Fruit fly (Drosophila melanogaster) whole organism, embryonic: ENCODE results near the gene CG31627.

Source experiments
- Adf1 ChIP-seq: fragments of 200-800 bp; sonication (Bioruptor generic); IDR thresholded peaks from 2 replicates; pipeline ENCODE4 v1.3.6; 2022; ENCODE audit warnings: missing biosample characterization, missing genetic modification characterization
- Atf3 ChIP-seq: fragments of 200-800 bp; sonication (Bioruptor generic); optimal IDR thresholded peaks from 3 replicates; lab custom pipeline; 2016; ENCODE audit warnings: missing biosample characterization, missing genetic modification characterization
- CG10147 ChIP-seq: fragments of 200-800 bp; sonication (Bioruptor generic); optimal IDR thresholded peaks from 2 replicates; lab custom pipeline; 2019; ENCODE audit warnings: missing biosample characterization, mild to moderate bottlenecking, missing genetic modification characterization, moderate library complexity
- CG10321 ChIP-seq: fragments of 200-800 bp; sonication (Bioruptor generic); IDR thresholded peaks from 2 replicates; pipeline ENCODE4 v1.3.6; 2022; ENCODE audit warnings: missing biosample characterization, missing genetic modification characterization
- CG10462 ChIP-seq: fragments of 200-800 bp; sonication (Bioruptor generic); optimal IDR thresholded peaks from 2 replicates; lab custom pipeline; 2016; ENCODE audit warnings: missing biosample characterization, missing genetic modification characterization
- CG11696 ChIP-seq: fragments of 200-800 bp; sonication (Bioruptor generic); IDR thresholded peaks from 2 replicates; pipeline ENCODE4 v1.3.6; 2022; ENCODE audit warnings: missing biosample characterization, missing genetic modification characterization
- CG12104 ChIP-seq: fragments of 200-800 bp; sonication (Bioruptor generic); optimal IDR thresholded peaks from 3 replicates; lab custom pipeline; 2016; ENCODE audit warnings: missing biosample characterization, missing genetic modification characterization
- CG12236 ChIP-seq: fragments of 200-800 bp; sonication (Bioruptor generic); optimal IDR thresholded peaks from 2 replicates; lab custom pipeline; 2016; ENCODE audit warnings: missing biosample characterization, missing genetic modification characterization
- CG1233 ChIP-seq: fragments of 200-800 bp; sonication (Bioruptor generic); optimal IDR thresholded peaks from 4 replicates; lab custom pipeline; 2018; ENCODE audit warnings: missing biosample characterization, mild to moderate bottlenecking, missing genetic modification characterization
- CG15269 ChIP-seq: fragments of 200-800 bp; sonication (Bioruptor generic); optimal IDR thresholded peaks from 2 replicates; lab custom pipeline; 2018; ENCODE audit warnings: missing biosample characterization, mild to moderate bottlenecking, missing genetic modification characterization, moderate library complexity
- CG15696 ChIP-seq: fragments of 200-800 bp; sonication (Bioruptor generic); optimal IDR thresholded peaks from 2 replicates; lab custom pipeline; 2019; ENCODE audit warnings: missing biosample characterization, mild to moderate bottlenecking, missing genetic modification characterization, moderate library complexity
- CG16815 ChIP-seq: fragments of 200-800 bp; sonication (Bioruptor generic); optimal IDR thresholded peaks from 3 replicates; lab custom pipeline; 2017; ENCODE audit warnings: missing biosample characterization, mild to moderate bottlenecking, missing genetic modification characterization
- CG17568 ChIP-seq: fragments of 200-800 bp; sonication (Bioruptor generic); optimal IDR thresholded peaks from 2 replicates; lab custom pipeline; 2018; ENCODE audit warnings: missing biosample characterization, mild to moderate bottlenecking, missing genetic modification characterization, moderate library complexity
- CG18599 ChIP-seq: fragments of 200-800 bp; sonication (Bioruptor generic); optimal IDR thresholded peaks from 3 replicates; lab custom pipeline; 2017; ENCODE audit warnings: missing biosample characterization, missing genetic modification characterization, mild to moderate bottlenecking, moderate library complexity, missing genetic modification reagents
- CG18764 ChIP-seq: fragments of 200-800 bp; sonication (Bioruptor generic); optimal IDR thresholded peaks from 3 replicates; lab custom pipeline; 2016; ENCODE audit warnings: missing biosample characterization, missing genetic modification characterization
- CG2712 ChIP-seq: fragments of 200-800 bp; optimal IDR thresholded peaks from 3 replicates; lab custom pipeline; 2019; ENCODE audit warnings: missing biosample characterization, mild to moderate bottlenecking, missing genetic modification characterization, moderate library complexity
- CG34376 ChIP-seq: fragments of 200-800 bp; sonication (Bioruptor generic); optimal IDR thresholded peaks from 2 replicates; lab custom pipeline; 2018; ENCODE audit warnings: missing biosample characterization, mild to moderate bottlenecking, missing genetic modification characterization
- CG4424 ChIP-seq: fragments of 200-800 bp; sonication (Bioruptor generic); optimal IDR thresholded peaks from 3 replicates; lab custom pipeline; 2016; ENCODE audit warnings: missing biosample characterization, missing genetic modification characterization
- CG4730 ChIP-seq: fragments of 200-800 bp; sonication (Bioruptor generic); IDR thresholded peaks from 2 replicates; pipeline ENCODE4 v1.3.6; 2022; ENCODE audit warnings: missing biosample characterization, missing genetic modification characterization
- CG6765 ChIP-seq: fragments of 200-800 bp; sonication (Bioruptor generic); optimal IDR thresholded peaks from 3 replicates; lab custom pipeline; 2017; ENCODE audit warnings: missing biosample characterization, mild to moderate bottlenecking, missing genetic modification characterization
- CG7271 ChIP-seq: fragments of 200-800 bp; sonication (Bioruptor generic); optimal IDR thresholded peaks from 2 replicates; lab custom pipeline; 2018; ENCODE audit warnings: missing biosample characterization, mild to moderate bottlenecking, missing genetic modification characterization, moderate library complexity
- CG7987 ChIP-seq: fragments of 200-800 bp; sonication (Bioruptor generic); optimal IDR thresholded peaks from 2 replicates; lab custom pipeline; 2018; ENCODE audit warnings: missing biosample characterization, mild to moderate bottlenecking, missing genetic modification characterization, moderate library complexity
- CG8388 ChIP-seq: fragments of 200-800 bp; sonication (Bioruptor generic); optimal IDR thresholded peaks from 2 replicates; lab custom pipeline; 2019; ENCODE audit warnings: missing biosample characterization, mild to moderate bottlenecking, missing genetic modification characterization, moderate library complexity
- CG9932 ChIP-seq: fragments of 200-800 bp; sonication (Bioruptor generic); IDR thresholded peaks from 2 replicates; pipeline ENCODE4 v1.3.6; 2022; ENCODE audit warnings: missing biosample characterization, missing genetic modification characterization
- CTCF ChIP-seq: fragments of 200-800 bp; sonication (Bioruptor generic); optimal IDR thresholded peaks from 2 replicates; lab custom pipeline; 2017; ENCODE audit warnings: missing biosample characterization, mild to moderate bottlenecking, missing genetic modification characterization, moderate library complexity
- E2f2 ChIP-seq: fragments of 200-800 bp; sonication (Bioruptor generic); IDR thresholded peaks from 2 replicates; pipeline ENCODE4 v1.3.6; 2022; ENCODE audit warnings: missing biosample characterization, missing genetic modification characterization
- Hr3 ChIP-seq: fragments of 200-800 bp; sonication (Bioruptor generic); optimal IDR thresholded peaks from 3 replicates; lab custom pipeline; 2016; ENCODE audit warnings: missing biosample characterization, missing genetic modification characterization
- Lim3 ChIP-seq: fragments of 200-800 bp; sonication (Bioruptor generic); IDR thresholded peaks from 2 replicates; pipeline ENCODE4 v1.3.6; 2022; ENCODE audit warnings: missing biosample characterization, missing genetic modification characterization
- Meics ChIP-seq: fragments of 200-800 bp; sonication (Bioruptor generic); optimal IDR thresholded peaks from 2 replicates; lab custom pipeline; 2017; ENCODE audit warnings: missing biosample characterization, mild to moderate bottlenecking, missing genetic modification characterization
- Vsx1 ChIP-seq: fragments of 200-800 bp; sonication (Bioruptor generic); optimal IDR thresholded peaks from 2 replicates; lab custom pipeline; 2017; ENCODE audit warnings: missing biosample characterization, mild to moderate bottlenecking, missing genetic modification characterization, missing genetic modification reagents
- abd-A ChIP-seq: fragments of 200-800 bp; sonication (Bioruptor generic); optimal IDR thresholded peaks from 3 replicates; lab custom pipeline; 2019; ENCODE audit warnings: missing biosample characterization, mild to moderate bottlenecking, missing genetic modification characterization, moderate library complexity
- caup ChIP-seq: fragments of 200-800 bp; sonication (Bioruptor generic); optimal IDR thresholded peaks from 3 replicates; lab custom pipeline; 2017; ENCODE audit warnings: missing biosample characterization, mild to moderate bottlenecking, missing genetic modification characterization, moderate library complexity; ENCODE audit not compliant: severe bottlenecking
- ci ChIP-seq: fragments of 200-800 bp; sonication (Bioruptor generic); IDR thresholded peaks from 3 replicates; pipeline ENCODE4 v1.3.6; 2022; ENCODE audit warnings: missing biosample characterization, missing genetic modification characterization
- dysf ChIP-seq: fragments of 200-800 bp; sonication (Bioruptor generic); IDR thresholded peaks from 3 replicates; pipeline ENCODE4 v1.3.6; 2022; ENCODE audit warnings: missing biosample characterization, missing genetic modification characterization
- en ChIP-seq: fragments of 200-800 bp; sonication (Bioruptor generic); optimal IDR thresholded peaks from 2 replicates; lab custom pipeline; 2016; ENCODE audit warnings: missing biosample characterization, missing genetic modification characterization
- fd102C ChIP-seq: fragments of 200-800 bp; sonication (Bioruptor generic); optimal IDR thresholded peaks from 2 replicates; lab custom pipeline; 2018; ENCODE audit warnings: missing biosample characterization, mild to moderate bottlenecking, missing genetic modification characterization, moderate library complexity
- ftz-f1 ChIP-seq: fragments of 200-800 bp; sonication (Bioruptor generic); optimal IDR thresholded peaks from 2 replicates; lab custom pipeline; 2016; ENCODE audit warnings: missing biosample characterization, missing genetic modification characterization
- gce ChIP-seq: fragments of 200-800 bp; sonication (Bioruptor generic); IDR thresholded peaks from 3 replicates; pipeline ENCODE4 v1.3.6; 2022; ENCODE audit warnings: missing biosample characterization, missing genetic modification characterization
- jumu ChIP-seq: fragments of 200-800 bp; sonication (Bioruptor generic); optimal IDR thresholded peaks from 3 replicates; lab custom pipeline; 2016; ENCODE audit warnings: missing biosample characterization, missing genetic modification characterization
- kay ChIP-seq: fragments of 200-800 bp; sonication (Bioruptor generic); optimal IDR thresholded peaks from 2 replicates; lab custom pipeline; 2016; ENCODE audit warnings: missing biosample characterization, missing genetic modification characterization
- mirr ChIP-seq: fragments of 200-800 bp; sonication (Bioruptor generic); optimal IDR thresholded peaks from 3 replicates; lab custom pipeline; 2018; ENCODE audit warnings: missing biosample characterization, mild to moderate bottlenecking, missing genetic modification characterization
- prd ChIP-seq, 3 experiments: fragments of >200 bp in 2 of 3; fragments of 200-800 bp in 1 of 3; sonication (Bioruptor generic) in 1 of 3; optimal IDR thresholded peaks in 2 of 3; IDR thresholded peaks in 1 of 3; 2 replicates in 2 of 3; 3 replicates in 1 of 3; pipeline versions ENCODE4 v1.3.6 to Lab custom; 2017 to 2022; ENCODE audit warnings: missing biosample characterization in 1 of 3, missing genetic modification characterization in 1 of 3
- pum ChIP-seq: fragments of 200-800 bp; sonication (Bioruptor generic); optimal IDR thresholded peaks from 2 replicates; lab custom pipeline; 2016; ENCODE audit warnings: missing biosample characterization, missing genetic modification characterization
- sc ChIP-seq, 3 experiments: fragments of >200 bp in 2 of 3; fragments of 200-800 bp in 1 of 3; sonication (Bioruptor generic) in 1 of 3; optimal IDR thresholded peaks; 2 replicates in 2 of 3; 3 replicates in 1 of 3; lab custom pipeline; 2017; ENCODE audit warnings: mild to moderate bottlenecking in 1 of 3, missing biosample characterization in 1 of 3, missing genetic modification characterization in 1 of 3, missing genetic modification reagents in 1 of 3
- sqz ChIP-seq: fragments of 200-800 bp; sonication (Bioruptor generic); optimal IDR thresholded peaks from 3 replicates; lab custom pipeline; 2018; ENCODE audit warnings: missing biosample characterization, mild to moderate bottlenecking, missing genetic modification characterization
- tgo ChIP-seq: fragments of 200-800 bp; sonication (Bioruptor generic); IDR thresholded peaks from 3 replicates; pipeline ENCODE4 v1.3.6; 2022; ENCODE audit warnings: missing biosample characterization, missing genetic modification characterization
- tna ChIP-seq: fragments of 200-800 bp; sonication (Bioruptor generic); IDR thresholded peaks from 2 replicates; pipeline ENCODE4 v1.3.6; 2022; ENCODE audit warnings: missing biosample characterization, missing genetic modification characterization; ENCODE audit not compliant: partially characterized antibody
- wek ChIP-seq: fragments of 200-800 bp; sonication (Bioruptor generic); optimal IDR thresholded peaks from 3 replicates; lab custom pipeline; 2018; ENCODE audit warnings: missing biosample characterization, mild to moderate bottlenecking, missing genetic modification characterization, moderate library complexity

The CG31627 gene

DNA sequence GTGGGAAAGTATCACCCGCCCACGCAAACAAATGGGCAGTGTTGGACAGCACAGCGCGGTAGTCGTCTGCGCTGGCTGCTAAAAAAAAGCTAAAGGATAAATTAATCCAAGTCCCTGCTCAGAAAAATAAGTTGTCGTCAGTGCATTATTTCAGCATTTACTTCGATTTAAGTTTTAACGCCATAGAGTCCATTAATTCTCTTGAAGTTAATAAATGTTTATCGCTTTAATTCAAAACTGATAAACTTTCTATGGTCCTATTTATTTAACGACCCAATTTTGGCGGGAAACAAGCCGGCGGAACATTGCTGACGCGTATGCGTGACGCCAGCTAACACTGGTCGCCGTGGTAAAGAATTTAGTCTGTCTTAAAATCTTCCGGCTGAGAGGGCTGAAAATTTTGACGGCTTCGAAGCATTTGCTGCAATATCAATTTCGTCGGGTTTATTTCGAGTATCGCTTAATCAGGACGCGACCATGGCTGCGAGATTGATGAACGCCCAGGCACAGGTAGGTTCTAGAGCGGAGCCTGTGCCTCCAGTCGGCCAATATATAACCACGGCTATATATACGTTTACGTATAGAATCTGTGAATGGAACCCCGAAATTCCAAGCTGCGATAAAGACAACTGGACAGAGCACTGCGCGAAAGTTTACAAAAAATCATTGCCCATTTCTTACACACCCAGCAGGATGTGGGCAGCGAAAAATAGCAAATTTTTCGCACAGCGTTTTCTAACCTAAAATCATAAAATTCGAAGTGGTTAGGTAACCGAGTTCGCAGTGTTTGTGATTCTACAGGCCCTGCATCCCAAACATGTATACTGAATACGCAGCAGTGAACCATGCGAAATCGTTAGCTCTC is 4.5 kb upstream of the CG31627 start, which contains the start of the genes mAcon1, CG43345 and CG43346 (continued):
- TF ChIP-seq sqz (GFP tag; lab: Kevin White, UChicago) (no peak), CG11696 (GFP tag; lab: Robert Waterston, UW) (no peak), kay (peak; percentile 58), CG16815 (GFP tag; lab: Kevin White, UChicago) (peak; percentile 84), CG2712 (tag; lab: Kevin White, UChicago) (no peak), mirr (peak; percentile 46), CG10321 (GFP tag; lab: Robert Waterston, UW) (peak; percentile 47; the same call in 1 of the 2 replicates), Adf1 (GFP tag; lab: Robert Waterston, UW) (peak; percentile 32), CG12236 (peak; percentile 58), CG18599 (peak; percentile 86), CG8388 (GFP tag; lab: Kevin White, UChicago) (no peak), dysf (GFP tag; lab: Robert Waterston, UW) (peak; percentile 80), CG1233 (GFP tag; lab: Kevin White, UChicago) (peak; percentile 70), CG4730 (peak; percentile 35; the same call in 1 of the 2 replicates), gce (GFP tag; lab: Robert Waterston, UW) (no peak), CG10147 (GFP tag; lab: Kevin White, UChicago) (peak; percentile 81), sc (optimal IDR thresholded peaks at IDR 0.05; lab: Kevin White, UChicago) (no peak), sc (GFP tag; optimal IDR thresholded peaks at IDR 0.05; lab: Kevin White, UChicago) (peak; percentile 68), Hr3 (GFP tag; lab: Kevin White, UChicago) (peak; percentile 76), CG15269 (no peak), CG17568 (GFP tag; lab: Kevin White, UChicago) (no peak), fd102C (GFP tag; lab: Kevin White, UChicago) (peak; percentile 5), CTCF (GFP tag; lab: Kevin White, UChicago) (peak; percentile 21), Vsx1 (GFP tag; lab: Kevin White, UChicago) (no peak), CG18764 (GFP tag; lab: Kevin White, UChicago) (peak; percentile 64), abd-A (tag; lab: Kevin White, UChicago) (no peak), CG10462 (peak; percentile 40), wek (GFP tag; lab: Kevin White, UChicago) (no peak), prd (optimal IDR thresholded peaks at IDR 0.05; lab: Kevin White, UChicago) (no peak), prd (GFP tag; IDR thresholded peaks at IDR 0.05; lab: Robert Waterston, UW) (peak; percentile 78; the same call in 2 of the 3 replicates), ftz-f1 (peak; percentile 53), pum (GFP tag; lab: Kevin White, UChicago) (peak; percentile 90), CG34376 (GFP tag; lab: Kevin White, UChicago) (peak; percentile 89), jumu (GFP tag; lab: Kevin White, UChicago) (peak; percentile 92), CG12104 (peak; percentile 64), CG9932 (peak; percentile 84), en (peak; percentile 62), tna (GFP tag; lab: Robert Waterston, UW) (no peak), CG4424 (GFP tag; lab: Kevin White, UChicago) (peak; percentile 80), E2f2 (peak; percentile 82), tgo (peak; percentile 58), CG6765 (GFP tag; lab: Kevin White, UChicago) (peak; percentile 27), Lim3 (GFP tag; lab: Robert Waterston, UW) (no peak), Meics (GFP tag; lab: Kevin White, UChicago) (peak; percentile 83), caup (GFP tag; lab: Kevin White, UChicago) (no peak), Atf3 (GFP tag; lab: Kevin White, UChicago) (peak; percentile 79), CG7271 (tag; lab: Kevin White, UChicago) (peak; percentile 8), CG15696 (tag; lab: Kevin White, UChicago) (peak; percentile 72), ci (GFP tag; lab: Robert Waterston, UW) (no peak), CG7987 (peak; percentile 69)
